Worm (Caenorhabditis elegans): ENCODE results near the gene smf-1.
A peak's percentile ranks its signal among the peaks of the same experiment; 100 is the strongest.

Gene smf-1

DNA sequence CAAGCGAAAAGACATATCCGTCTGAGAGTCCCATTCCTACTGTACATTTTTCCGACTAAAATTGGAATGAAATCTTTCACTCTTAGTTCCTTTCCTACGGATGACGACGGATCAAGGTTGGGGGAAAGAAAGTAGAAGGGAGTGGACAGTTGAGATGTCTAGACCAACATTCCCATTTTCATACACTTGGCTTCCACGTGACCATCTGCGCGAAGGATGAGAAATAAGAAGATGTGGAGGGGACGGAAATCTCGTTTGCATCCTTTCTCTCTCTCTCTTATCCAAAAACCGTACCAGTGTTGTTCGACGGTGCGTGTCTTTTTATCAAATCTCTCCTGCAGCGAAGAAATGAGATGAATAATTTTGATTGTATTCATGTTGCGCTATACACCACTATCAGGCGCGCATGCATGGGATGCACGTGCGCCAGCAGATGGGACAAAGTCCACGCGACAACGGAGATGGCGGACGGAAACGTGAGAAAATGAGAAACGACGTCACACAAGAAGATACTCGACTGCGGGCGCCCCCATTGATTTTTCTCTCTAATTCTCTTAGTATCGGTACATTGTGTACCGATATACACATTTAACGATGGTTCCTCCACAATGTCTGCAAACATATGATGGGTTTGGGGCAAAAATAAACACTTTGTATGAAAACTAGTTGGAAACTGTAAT is 14.6 kb upstream of the smf-1 start (continued):
- TF ChIP-seq ztf-7 (tag; optimal IDR thresholded peaks at IDR 0.05) (no peak), R02D3.7 (tag; optimal IDR thresholded peaks at IDR 0.05) (no peak), spr-3 (GFP tag; optimal IDR thresholded peaks at IDR 0.05) (peak; percentile 30), hif-1 (tag; optimal IDR thresholded peaks at IDR 0.05) (peak; percentile 77 to 97), lin-15B (tag; optimal IDR thresholded peaks at IDR 0.05) (no peak), hmg-1.1 (GFP tag; IDR thresholded peaks at IDR 0.05) (peak; percentile 73), gei-8 (GFP tag; optimal IDR thresholded peaks at IDR 0.05) (peak; percentile 95), ceh-28 (tag; optimal IDR thresholded peaks at IDR 0.05) (no peak), zfp-2 (tag; optimal IDR thresholded peaks at IDR 0.05) (peak; percentile 45), rbr-2 (tag; optimal IDR thresholded peaks at IDR 0.05) (peak; percentile 76), nhr-77 (tag; optimal IDR thresholded peaks at IDR 0.05) (peak; percentile 64), T20F7.1 (GFP tag; optimal IDR thresholded peaks at IDR 0.05) (peak; percentile 65), mdl-1 (tag; optimal IDR thresholded peaks at IDR 0.05) (peak; percentile 100), nhr-10 (tag; optimal IDR thresholded peaks at IDR 0.05) (peak; percentile 91), unc-62 (GFP tag; optimal IDR thresholded peaks at IDR 0.05 in 1 of 2) (peak in 1 of 2 experiments; percentile 86), unc-62 (tag; optimal IDR thresholded peaks at IDR 0.05) (no peak), lim-7 (GFP tag; IDR thresholded peaks at IDR 0.05) (no peak; the same call in 1 of the 2 replicates), dmd-8 (GFP tag; IDR thresholded peaks at IDR 0.05) (no peak), mxl-2 (GFP tag; conservative IDR thresholded peaks at IDR 0.05) (peak; percentile 98)

DNA sequence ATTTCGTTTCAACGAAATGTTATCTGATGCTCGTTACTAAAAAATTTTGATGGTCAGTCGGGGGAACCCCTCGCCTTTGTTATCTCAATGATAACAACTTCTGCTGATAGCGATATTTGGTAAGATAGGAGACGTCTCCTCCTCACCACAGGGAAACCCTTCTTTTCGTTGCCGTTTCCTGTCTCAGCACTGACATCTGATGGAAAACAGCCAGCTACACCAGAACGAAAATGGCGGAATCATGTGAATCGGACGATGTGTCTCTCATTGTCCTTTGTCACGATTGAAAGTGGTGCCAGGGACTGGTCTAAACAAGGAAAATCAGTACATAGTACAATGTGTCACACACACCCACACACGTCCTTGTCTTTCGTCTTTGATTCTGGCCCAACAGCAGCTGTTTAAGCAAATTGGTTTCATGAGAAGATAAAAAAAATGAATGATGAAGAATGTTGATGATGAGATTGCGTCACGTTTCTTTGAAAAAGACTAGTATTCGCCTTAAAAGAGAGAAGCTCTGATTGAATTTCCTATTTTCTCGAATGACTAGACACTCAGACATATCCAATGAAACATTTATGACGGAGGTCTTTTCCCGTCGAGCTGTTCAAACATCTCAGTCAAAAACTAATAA is 13.6 kb upstream of the smf-1 start:
- no peak for TF ChIP-seq lin-15B (tag; optimal IDR thresholded peaks at IDR 0.05)
- TF ChIP-seq dpl-1 (GFP tag; optimal IDR thresholded peaks at IDR 0.05) = peak; percentile 45
- TF ChIP-seq fkh-10 (GFP tag; optimal IDR thresholded peaks at IDR 0.05) = peak; percentile 52
- no peak for TF ChIP-seq ceh-82 (tag; optimal IDR thresholded peaks at IDR 0.05)
- no peak for TF ChIP-seq nhr-6 (tag; optimal IDR thresholded peaks at IDR 0.05)
- TF ChIP-seq aha-1 (tag) = peak; percentile 97
- no peak for TF ChIP-seq sdz-12 (GFP tag; optimal IDR thresholded peaks at IDR 0.05)
- TF ChIP-seq ZK337.2 (GFP tag; IDR thresholded peaks at IDR 0.05) = no peak
- peak in 1 of 2 experiments; percentile 24 for TF ChIP-seq hif-1 (tag; optimal IDR thresholded peaks at IDR 0.05)
- TF ChIP-seq fos-1 (tag; optimal IDR thresholded peaks at IDR 0.05) = no peak
- no peak for TF ChIP-seq mdt-29 (GFP tag; IDR thresholded peaks at IDR 0.05)
- TF ChIP-seq unc-39 (tag; optimal IDR thresholded peaks at IDR 0.05) = no peak
- TF ChIP-seq Y105C5A.15 (GFP tag; IDR thresholded peaks at IDR 0.05) = no peak
- peak; percentile 77 for TF ChIP-seq nhr-28 (tag; optimal IDR thresholded peaks at IDR 0.05)
- TF ChIP-seq F49E8.2 (tag; optimal IDR thresholded peaks at IDR 0.05; ENCODE audit: borderline replicate concordance) = no peak
- TF ChIP-seq lin-1 (GFP tag; IDR thresholded peaks at IDR 0.05) = peak; percentile 57; the same call in 1 of the 2 replicates
- TF ChIP-seq lin-29 (GFP tag; IDR thresholded peaks at IDR 0.05) = peak; percentile 37; the same call in 1 of the 2 replicates
- TF ChIP-seq F10B5.3 (tag; optimal IDR thresholded peaks at IDR 0.05) = no peak
- TF ChIP-seq spr-3 (GFP tag; optimal IDR thresholded peaks at IDR 0.05) = no peak
- no peak for TF ChIP-seq set-16 (GFP tag; IDR thresholded peaks at IDR 0.05)
- peak; percentile 23 for TF ChIP-seq rbr-2 (tag; optimal IDR thresholded peaks at IDR 0.05)
- no peak for TF ChIP-seq lin-38 (GFP tag; IDR thresholded peaks at IDR 0.05)
- peak; percentile 14 for TF ChIP-seq nhr-11 (tag; optimal IDR thresholded peaks at IDR 0.05)
- no peak for TF ChIP-seq zfp-2 (tag; optimal IDR thresholded peaks at IDR 0.05)
- peak; percentile 55; the same call in 1 of the 2 replicates for TF ChIP-seq ctbp-1 (GFP tag; IDR thresholded peaks at IDR 0.05)
- TF ChIP-seq nhr-42 (GFP tag; IDR thresholded peaks at IDR 0.05) = no peak
- TF ChIP-seq dmd-6 (GFP tag; IDR thresholded peaks at IDR 0.05) = peak; percentile 91
- no peak for TF ChIP-seq ceh-62 (tag; optimal IDR thresholded peaks at IDR 0.05)
- TF ChIP-seq unc-130 (GFP tag; optimal IDR thresholded peaks at IDR 0.05) = no peak
- TF ChIP-seq pha-4 (GFP tag; IDR thresholded peaks at IDR 0.05) = no peak
- TF ChIP-seq pha-4 (tag; optimal IDR thresholded peaks at IDR 0.05) = no peak
- peak; percentile 50 for TF ChIP-seq dve-1 (tag; optimal IDR thresholded peaks at IDR 0.05; ENCODE audit: insufficient read depth)
- TF ChIP-seq nhr-48 (tag; optimal IDR thresholded peaks at IDR 0.05) = peak; percentile 96
- no peak for TF ChIP-seq ceh-32 (tag; optimal IDR thresholded peaks at IDR 0.05; ENCODE audit: poor library complexity)
- no peak for TF ChIP-seq F44E2.7 (GFP tag; IDR thresholded peaks at IDR 0.05)

Data from whole organism, L4 larva.